Worm (Caenorhabditis elegans): ENCODE measurements around the gene ced-4.

ce11 chrIII:4806345-4806744 lies 45.8 kb upstream of the ced-4 start:
- TF ChIP-seq tab-1 (GFP tag; IDR thresholded peaks at IDR 0.05) (no peak), flt-1 (GFP tag; IDR thresholded peaks at IDR 0.05) (no peak), med-1 (GFP tag; optimal IDR thresholded peaks at IDR 0.05; ENCODE audit: insufficient read depth) (no peak), T22C8.4 (GFP tag; IDR thresholded peaks at IDR 0.05) (no peak), ztf-29 (GFP tag; IDR thresholded peaks at IDR 0.05) (no peak), ztf-23 (GFP tag; IDR thresholded peaks at IDR 0.05) (no peak), ref-1 (GFP tag; conservative IDR thresholded peaks at IDR 0.05) (no peak)
